Worm (Caenorhabditis elegans): Measurements from ENCODE around the gene sli-1.

sli-1 gene

ce11 chrX:670603-671002, 55.2 kb downstream of the sli-1 start, which contains the start of gene T19D7.6:
Gene T19D7.6 (minus strand): TSS chrX:670800.
- TF ChIP-seq ceh-39 (tag; optimal IDR thresholded peaks at IDR 0.05) (no peak), ceh-83 (GFP tag; optimal IDR thresholded peaks at IDR 0.05) (no peak), mab-5 (tag; optimal IDR thresholded peaks at IDR 0.05) (no peak), unc-62 (GFP tag; optimal IDR thresholded peaks at IDR 0.05) (no peak), ztf-11 (tag; optimal IDR thresholded peaks at IDR 0.05) (no peak), nhr-76 (tag; optimal IDR thresholded peaks at IDR 0.05) (no peak), unc-120 (tag; optimal IDR thresholded peaks at IDR 0.05; ENCODE audit: poor library complexity, severe bottlenecking) (no peak), lin-32 (GFP tag; optimal IDR thresholded peaks at IDR 0.05) (no peak), tbx-8 (GFP tag; optimal IDR thresholded peaks at IDR 0.05) (no peak), pha-4 (tag; optimal IDR thresholded peaks at IDR 0.05) (no peak), ceh-43 (GFP tag; optimal IDR thresholded peaks at IDR 0.05) (no peak), hlh-1 (tag; optimal IDR thresholded peaks at IDR 0.05) (no peak), nhr-237 (tag; optimal IDR thresholded peaks at IDR 0.05) (no peak), mep-1 (tag; optimal IDR thresholded peaks at IDR 0.05) (no peak), lin-13 (tag; optimal IDR thresholded peaks at IDR 0.05) (no peak), blmp-1 (tag; optimal IDR thresholded peaks at IDR 0.05) (no peak), drap-1 (GFP tag; optimal IDR thresholded peaks at IDR 0.05) (no peak), nhr-12 (tag; optimal IDR thresholded peaks at IDR 0.05) (no peak), bed-3 (GFP tag; optimal IDR thresholded peaks at IDR 0.05) (no peak)

All from whole organism, mixed stage, embryonic.